Worm (Caenorhabditis elegans) whole organism, mixed stage, embryonic: ENCODE data around the gene Y38F2AL.12.

ENCODE experiments used
- ces-1 ChIP-seq: fragments of 150-350 bp; optimal IDR thresholded peaks from 2 replicates; lab custom pipeline; 2014; ENCODE audit warnings: missing biosample characterization, missing genetic modification reagents, missing genetic modification characterization
- lsy-2 ChIP-seq: fragments of 150-350 bp; optimal IDR thresholded peaks from 2 replicates; lab custom pipeline; 2014; ENCODE audit warnings: missing biosample characterization, missing genetic modification characterization
- mab-5 ChIP-seq: fragments of 150-350 bp; optimal IDR thresholded peaks from 2 replicates; lab custom pipeline; 2014; ENCODE audit warnings: missing biosample characterization, missing genetic modification characterization
- nhr-12 ChIP-seq: fragments of 150-350 bp; optimal IDR thresholded peaks from 2 replicates; lab custom pipeline; 2014; ENCODE audit warnings: missing biosample characterization, missing genetic modification characterization
- nhr-76 ChIP-seq: sonication (generic microtip); optimal IDR thresholded peaks from 2 replicates; lab custom pipeline; 2017; ENCODE audit warnings: missing biosample characterization, missing genetic modification characterization
- snpc-4 ChIP-seq: fragments of 150-350 bp; optimal IDR thresholded peaks from 2 replicates; lab custom pipeline; 2014; ENCODE audit warnings: missing biosample characterization, missing genetic modification characterization
- unc-120 ChIP-seq: sonication (generic microtip); optimal IDR thresholded peaks from 2 replicates; lab custom pipeline; 2017; ENCODE audit warnings: missing genetic modification characterization, missing compliant biosample characterization; ENCODE audit not compliant: poor library complexity, severe bottlenecking
- unc-39 ChIP-seq: fragments of 150-350 bp; optimal IDR thresholded peaks from 2 replicates; lab custom pipeline; 2014; ENCODE audit warnings: missing biosample characterization, missing genetic modification characterization

DNA sequence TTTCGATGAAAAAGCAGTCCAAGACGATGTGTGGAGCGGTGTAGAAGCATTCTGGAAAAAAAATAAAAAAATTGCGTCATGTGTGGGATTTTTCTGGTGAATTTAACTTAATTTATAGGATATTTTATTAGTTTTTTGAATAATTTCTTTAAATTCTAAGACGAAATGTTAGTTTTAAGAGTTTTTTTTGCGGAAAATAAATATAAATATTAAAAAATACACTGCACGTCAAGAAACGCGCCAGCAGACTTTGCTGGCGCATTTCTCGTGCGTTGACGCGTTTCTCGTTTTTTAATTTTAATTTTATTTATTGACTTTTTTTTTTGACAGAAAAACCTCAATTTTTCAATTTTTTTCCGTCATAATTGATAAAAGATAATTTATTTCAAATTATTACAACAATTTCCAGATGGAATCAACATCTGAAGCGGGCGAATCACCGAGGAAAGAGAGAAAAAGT is 32.5 kb downstream of the Y38F2AL.12 start, which contains the start of the genes ppgn-1 and tftc-1:
- TF ChIP-seq mab-5 = no peak
- no peak for TF ChIP-seq unc-39 (tag; lab: Kevin White, UChicago)
- no peak for TF ChIP-seq snpc-4 (tag; lab: Kevin White, UChicago)
- TF ChIP-seq unc-120 (tag; lab: Kevin White, UChicago) = no peak
- TF ChIP-seq lsy-2 (tag; lab: Kevin White, UChicago) = no peak
- no peak for TF ChIP-seq nhr-76 (tag; lab: Kevin White, UChicago)
- no peak for TF ChIP-seq nhr-12 (tag; lab: Kevin White, UChicago)
- peak; percentile 81 for TF ChIP-seq ces-1 (GFP tag; lab: Kevin White, UChicago)
